Worm (Caenorhabditis elegans) whole organism, midembryonic: ENCODE measurements around the gene talp-3.

Experiments used
- T22C8.4 ChIP-seq: fragments of 200-800 bp; sonication (Bioruptor generic); IDR thresholded peaks from 2 replicates; pipeline ENCODE4 v1.3.6; 2022; ENCODE audit warnings: missing genetic modification characterization, missing compliant biosample characterization
- flt-1 ChIP-seq: fragments of 200-800 bp; sonication (Bioruptor generic); IDR thresholded peaks from 2 replicates; pipeline ENCODE4 v1.3.6; 2022; ENCODE audit warnings: missing genetic modification characterization, missing compliant biosample characterization
- ref-1 ChIP-seq: fragments of 200-800 bp; sonication (Bioruptor generic); conservative IDR thresholded peaks from 2 replicates; pipeline ENCODE4 v1.3.6; 2022; ENCODE audit warnings: missing genetic modification reagents, missing genetic modification characterization, missing compliant biosample characterization
- ztf-23 ChIP-seq: fragments of 200-800 bp; sonication (Bioruptor generic); IDR thresholded peaks from 2 replicates; pipeline ENCODE4 v1.3.6; 2022; ENCODE audit warnings: missing genetic modification reagents, missing genetic modification characterization, missing compliant biosample characterization
- ztf-29 ChIP-seq: fragments of 200-800 bp; sonication (Bioruptor generic); IDR thresholded peaks from 2 replicates; pipeline ENCODE4 v1.3.6; 2022; ENCODE audit warnings: missing genetic modification reagents, missing genetic modification characterization, missing compliant biosample characterization

ce11 chrIV:14679060-14679459 lies 25.9 kb upstream of the talp-3 start:
- TF ChIP-seq flt-1 (GFP tag; lab: Robert Waterston, UW) (no peak), ref-1 (GFP tag; lab: Robert Waterston, UW) (no peak), ztf-29 (GFP tag; lab: Robert Waterston, UW) (no peak), ztf-23 (no peak), T22C8.4 (GFP tag; lab: Robert Waterston, UW) (no peak)
